Worm (Caenorhabditis elegans): Measurements from ENCODE around the gene C25D7.15.

Gene C25D7.15

ce11 chrV:15015799-15016198, 43.8 kb upstream of the C25D7.15 start:
- TF ChIP-seq zag-1 (tag; optimal IDR thresholded peaks at IDR 0.05) = no peak
- no peak for TF ChIP-seq fkh-10 (GFP tag; optimal IDR thresholded peaks at IDR 0.05)
- TF ChIP-seq nhr-25 (tag; optimal IDR thresholded peaks at IDR 0.05) = peak; percentile 69
- no peak for TF ChIP-seq fkh-2 (tag; optimal IDR thresholded peaks at IDR 0.05)
- TF ChIP-seq nhr-11 (tag; optimal IDR thresholded peaks at IDR 0.05) = no peak
- TF ChIP-seq elt-3 (tag; optimal IDR thresholded peaks at IDR 0.05) = no peak
- TF ChIP-seq hmg-11 (tag; optimal IDR thresholded peaks at IDR 0.05) = no peak

- no peak for TF ChIP-seq skn-1 (tag; optimal IDR thresholded peaks at IDR 0.05)
- TF ChIP-seq tbx-2 (tag; optimal IDR thresholded peaks at IDR 0.05) = no peak
- TF ChIP-seq egl-5 (tag; optimal IDR thresholded peaks at IDR 0.05) = peak; percentile 1
- no peak for TF ChIP-seq zag-1 (tag; optimal IDR thresholded peaks at IDR 0.05)
- TF ChIP-seq nhr-25 (tag; optimal IDR thresholded peaks at IDR 0.05) = peak; percentile 19
- TF ChIP-seq nhr-23 (tag; optimal IDR thresholded peaks at IDR 0.05) = no peak
- no peak for TF ChIP-seq pqm-1 (tag; optimal IDR thresholded peaks at IDR 0.05)
- no peak for TF ChIP-seq ceh-28 (tag; optimal IDR thresholded peaks at IDR 0.05)
- no peak for TF ChIP-seq hmg-11 (tag; optimal IDR thresholded peaks at IDR 0.05)
- TF ChIP-seq elt-1 (tag; optimal IDR thresholded peaks at IDR 0.05) = no peak
- TF ChIP-seq pha-4 (tag; optimal IDR thresholded peaks at IDR 0.05) = peak; percentile 94
- no peak for TF ChIP-seq fos-1 (tag; optimal IDR thresholded peaks at IDR 0.05)
- no peak for TF ChIP-seq fkh-2 (tag; optimal IDR thresholded peaks at IDR 0.05)
- TF ChIP-seq nhr-67 (tag; optimal IDR thresholded peaks at IDR 0.05) = no peak
- TF ChIP-seq ceh-82 (tag; optimal IDR thresholded peaks at IDR 0.05) = no peak
- no peak for TF ChIP-seq ZK546.5 (tag; optimal IDR thresholded peaks at IDR 0.05)
Measured at ce11 chrV:15016795-15017429, 42.7 kb upstream of the C25D7.15 start.

- no peak for TF ChIP-seq nhr-11 (tag; optimal IDR thresholded peaks at IDR 0.05)
- no peak for TF ChIP-seq ceh-9 (tag; optimal IDR thresholded peaks at IDR 0.05)
- no peak for TF ChIP-seq mml-1 (tag; optimal IDR thresholded peaks at IDR 0.05)
- no peak for TF ChIP-seq eor-1 (tag; optimal IDR thresholded peaks at IDR 0.05)
- TF ChIP-seq fkh-2 (tag; optimal IDR thresholded peaks at IDR 0.05) = no peak
- TF ChIP-seq nhr-76 (tag; optimal IDR thresholded peaks at IDR 0.05) = no peak
Measured at ce11 chrV:15020229-15020628, 39.4 kb upstream of the C25D7.15 start, which contains the start of gene F14H8.2. TSS of gene F14H8.2 (minus strand) at chrV:15020329.

ce11 chrV:15020732-15021131, 38.9 kb upstream of the C25D7.15 start, which contains the start of gene F14H8.5:
TSS of gene F14H8.5 (plus strand) at chrV:15021032.
- TF ChIP-seq nhr-23 (tag; optimal IDR thresholded peaks at IDR 0.05) (no peak), ZK546.5 (tag; optimal IDR thresholded peaks at IDR 0.05) (no peak)

- TF ChIP-seq ztf-4 (tag; optimal IDR thresholded peaks at IDR 0.05) (no peak), lin-15B (tag; optimal IDR thresholded peaks at IDR 0.05) (no peak), nhr-237 (tag; optimal IDR thresholded peaks at IDR 0.05) (no peak), pqm-1 (tag; optimal IDR thresholded peaks at IDR 0.05) (no peak), ZK546.5 (tag; optimal IDR thresholded peaks at IDR 0.05) (no peak), skn-1 (tag; optimal IDR thresholded peaks at IDR 0.05) (no peak), mdl-1 (tag; optimal IDR thresholded peaks at IDR 0.05) (no peak), nfya-1 (tag; optimal IDR thresholded peaks at IDR 0.05; ENCODE audit: insufficient read depth) (no peak), mml-1 (tag; optimal IDR thresholded peaks at IDR 0.05) (no peak), fos-1 (tag; optimal IDR thresholded peaks at IDR 0.05) (no peak)
Measured at ce11 chrV:15023544-15023943, 36.1 kb upstream of the C25D7.15 start, which contains the start of gene F14H8.4. TSS of gene F14H8.4 (plus strand) at chrV:15023844.

- peak; percentile 32 for TF ChIP-seq nfya-1 (tag; optimal IDR thresholded peaks at IDR 0.05; ENCODE audit: insufficient read depth)
- peak; percentile 93 for TF ChIP-seq snpc-4 (tag; optimal IDR thresholded peaks at IDR 0.05)
- TF ChIP-seq lin-15B (tag; optimal IDR thresholded peaks at IDR 0.05) = peak; percentile 6
- peak; percentile 62 for TF ChIP-seq nhr-25 (tag; optimal IDR thresholded peaks at IDR 0.05)
- no peak for TF ChIP-seq nhr-11 (tag; optimal IDR thresholded peaks at IDR 0.05)
- peak; percentile 23 for TF ChIP-seq nhr-23 (tag; optimal IDR thresholded peaks at IDR 0.05)
- TF ChIP-seq ceh-82 (tag; optimal IDR thresholded peaks at IDR 0.05) = no peak
- peak; percentile 3 for TF ChIP-seq nhr-43 (tag; optimal IDR thresholded peaks at IDR 0.05; ENCODE audit: poor library complexity, severe bottlenecking)
- TF ChIP-seq elt-1 (tag; optimal IDR thresholded peaks at IDR 0.05) = no peak
- no peak for TF ChIP-seq ceh-28 (tag; optimal IDR thresholded peaks at IDR 0.05)
Measured at ce11 chrV:15028896-15029519, 30.6 kb upstream of the C25D7.15 start, which contains the start of gene F14H8.8. TSS of gene F14H8.8 (plus strand) at chrV:15029469.

Data from whole organism, L3 larva.